Fruit fly (Drosophila melanogaster): ENCODE results near the gene CG9399.
A peak's percentile ranks its signal among the peaks of the same experiment; 100 is the strongest.

The CG9399 gene

dm6 chr3R:9573812-9574587, at the start of gene CG9399:
TSS of gene CG9399 (minus strand) at chr3R:9574211.
- TF ChIP-seq gl (tag; optimal IDR thresholded peaks at IDR 0.05), result peak; percentile 90
- TF ChIP-seq rn (GFP tag; IDR thresholded peaks at IDR 0.05), result peak; percentile 97
- TF ChIP-seq CG9948 (tag; optimal IDR thresholded peaks at IDR 0.05), result peak; percentile 96
- TF ChIP-seq CG8301 (tag; optimal IDR thresholded peaks at IDR 0.05), result peak; percentile 99
- peak; percentile 96 for TF ChIP-seq Snoo (tag; optimal IDR thresholded peaks at IDR 0.05)
- TF ChIP-seq CG4496 (GFP tag; IDR thresholded peaks at IDR 0.05), result peak; percentile 99
- TF ChIP-seq CG34367 (tag; optimal IDR thresholded peaks at IDR 0.05), result peak; percentile 95
- peak; percentile 67 for TF ChIP-seq EcR (GFP tag; optimal IDR thresholded peaks at IDR 0.05)
- TF ChIP-seq CG17806 (tag; optimal IDR thresholded peaks at IDR 0.05), result peak; percentile 97
- TF ChIP-seq CG12605 (GFP tag; IDR thresholded peaks at IDR 0.05), result peak; percentile 97
- TF ChIP-seq CG13204 (GFP tag; optimal IDR thresholded peaks at IDR 0.05), result peak; percentile 82
- TF ChIP-seq CG8159 (tag; optimal IDR thresholded peaks at IDR 0.05), result peak; percentile 95
- peak; percentile 96 for TF ChIP-seq Pif1B (GFP tag; optimal IDR thresholded peaks at IDR 0.05)
- peak; percentile 96 for TF ChIP-seq Pif1A (GFP tag; optimal IDR thresholded peaks at IDR 0.05)
- TF ChIP-seq CG10348 (GFP tag; IDR thresholded peaks at IDR 0.05), result peak; percentile 92
- TF ChIP-seq D1 (tag; optimal IDR thresholded peaks at IDR 0.05), result peak; percentile 76
- TF ChIP-seq CG14655 (GFP tag; optimal IDR thresholded peaks at IDR 0.05), result peak; percentile 98
- TF ChIP-seq fd96Ca (GFP tag; IDR thresholded peaks at IDR 0.05), result peak; percentile 98
- TF ChIP-seq CG15710 (tag; optimal IDR thresholded peaks at IDR 0.05), result peak; percentile 97
- TF ChIP-seq CG32121 (GFP tag; IDR thresholded peaks at IDR 0.05), result peak; percentile 98
- TF ChIP-seq Ets98B (GFP tag; IDR thresholded peaks at IDR 0.05), result peak; percentile 99

dm6 chr3R:9620278-9620677, 46.3 kb upstream of the CG9399 start:
- TF ChIP-seq CG34367 (tag; optimal IDR thresholded peaks at IDR 0.05) (no peak), fd96Ca (GFP tag; IDR thresholded peaks at IDR 0.05) (no peak), CG15710 (tag; optimal IDR thresholded peaks at IDR 0.05) (no peak), Pif1A (GFP tag; optimal IDR thresholded peaks at IDR 0.05) (no peak), CG12605 (GFP tag; IDR thresholded peaks at IDR 0.05) (no peak), D1 (tag; optimal IDR thresholded peaks at IDR 0.05) (no peak), Ets98B (GFP tag; IDR thresholded peaks at IDR 0.05) (no peak), CG17806 (tag; optimal IDR thresholded peaks at IDR 0.05) (no peak), gl (tag; optimal IDR thresholded peaks at IDR 0.05) (no peak), CG13204 (GFP tag; optimal IDR thresholded peaks at IDR 0.05) (no peak), rn (GFP tag; IDR thresholded peaks at IDR 0.05) (no peak), CG9948 (tag; optimal IDR thresholded peaks at IDR 0.05) (no peak)

- TF ChIP-seq CG13204 (GFP tag; optimal IDR thresholded peaks at IDR 0.05), result no peak
- TF ChIP-seq Pif1A (GFP tag; optimal IDR thresholded peaks at IDR 0.05), result peak; percentile 54
- TF ChIP-seq Snoo (tag; optimal IDR thresholded peaks at IDR 0.05), result peak; percentile 13
- peak; percentile 77 for TF ChIP-seq CG14655 (GFP tag; optimal IDR thresholded peaks at IDR 0.05)
- peak; percentile 51 for TF ChIP-seq CG17806 (tag; optimal IDR thresholded peaks at IDR 0.05)
- TF ChIP-seq rn (GFP tag; IDR thresholded peaks at IDR 0.05), result peak; percentile 81
- peak; percentile 93 for TF ChIP-seq CG32121 (GFP tag; IDR thresholded peaks at IDR 0.05)
- TF ChIP-seq Pif1B (GFP tag; optimal IDR thresholded peaks at IDR 0.05), result peak; percentile 10
- TF ChIP-seq CG10348 (GFP tag; IDR thresholded peaks at IDR 0.05), result peak; percentile 72; the same call in 1 of the 2 replicates
- peak; percentile 94 for TF ChIP-seq fd96Ca (GFP tag; IDR thresholded peaks at IDR 0.05)
- TF ChIP-seq CG34367 (tag; optimal IDR thresholded peaks at IDR 0.05), result no peak
- no peak for TF ChIP-seq gl (tag; optimal IDR thresholded peaks at IDR 0.05)
- TF ChIP-seq CG8159 (tag; optimal IDR thresholded peaks at IDR 0.05), result peak; percentile 56
- TF ChIP-seq Ets98B (GFP tag; IDR thresholded peaks at IDR 0.05), result peak; percentile 92
- TF ChIP-seq EcR (GFP tag; optimal IDR thresholded peaks at IDR 0.05), result no peak
- no peak for TF ChIP-seq D1 (tag; optimal IDR thresholded peaks at IDR 0.05)
- peak; percentile 35 for TF ChIP-seq CG15710 (tag; optimal IDR thresholded peaks at IDR 0.05)
- TF ChIP-seq CG8301 (tag; optimal IDR thresholded peaks at IDR 0.05), result peak; percentile 82
- TF ChIP-seq CG4496 (GFP tag; IDR thresholded peaks at IDR 0.05), result peak; percentile 95
- TF ChIP-seq CG12605 (GFP tag; IDR thresholded peaks at IDR 0.05), result peak; percentile 86
- peak; percentile 51 for TF ChIP-seq CG9948 (tag; optimal IDR thresholded peaks at IDR 0.05)
Measured at dm6 chr3R:9618331-9618730, 44.3 kb upstream of the CG9399 start.

- TF ChIP-seq CG9948 (tag; optimal IDR thresholded peaks at IDR 0.05) (peak; percentile 52), CG12605 (GFP tag; IDR thresholded peaks at IDR 0.05) (peak; percentile 90), Pif1A (GFP tag; optimal IDR thresholded peaks at IDR 0.05) (peak; percentile 92), Ets98B (GFP tag; IDR thresholded peaks at IDR 0.05) (peak; percentile 95), CG15710 (tag; optimal IDR thresholded peaks at IDR 0.05) (peak; percentile 24), CG32121 (GFP tag; IDR thresholded peaks at IDR 0.05) (peak; percentile 95), CG13204 (GFP tag; optimal IDR thresholded peaks at IDR 0.05) (no peak), CG8159 (tag; optimal IDR thresholded peaks at IDR 0.05) (peak; percentile 62), CG34367 (tag; optimal IDR thresholded peaks at IDR 0.05) (peak; percentile 29), gl (tag; optimal IDR thresholded peaks at IDR 0.05) (no peak), fd96Ca (GFP tag; IDR thresholded peaks at IDR 0.05) (peak; percentile 94), Pif1B (GFP tag; optimal IDR thresholded peaks at IDR 0.05) (peak; percentile 84), rn (GFP tag; IDR thresholded peaks at IDR 0.05) (peak; percentile 84), D1 (tag; optimal IDR thresholded peaks at IDR 0.05) (no peak), Snoo (tag; optimal IDR thresholded peaks at IDR 0.05) (peak; percentile 84), CG17806 (tag; optimal IDR thresholded peaks at IDR 0.05) (peak; percentile 70), CG14655 (GFP tag; optimal IDR thresholded peaks at IDR 0.05) (peak; percentile 83), EcR (GFP tag; optimal IDR thresholded peaks at IDR 0.05) (no peak), CG4496 (GFP tag; IDR thresholded peaks at IDR 0.05) (peak; percentile 96), CG10348 (GFP tag; IDR thresholded peaks at IDR 0.05) (peak; percentile 65), CG8301 (tag; optimal IDR thresholded peaks at IDR 0.05) (peak; percentile 87)
Measured at dm6 chr3R:9613124-9613523, 39.1 kb upstream of the CG9399 start.

dm6 chr3R:9612217-9612616, 38.2 kb upstream of the CG9399 start:
- no peak for TF ChIP-seq CG14655 (GFP tag; optimal IDR thresholded peaks at IDR 0.05)

Measured in whole organism, pupa.